Worm (Caenorhabditis elegans) whole organism, dauer: ENCODE measurements around the gene fbxa-104.

ENCODE experiments used
- unc-62 ChIP-seq: sonication (generic microtip); optimal IDR thresholded peaks from 2 replicates; lab custom pipeline; 2017; ENCODE audit warnings: missing biosample characterization, missing genetic modification reagents, missing genetic modification characterization

fbxa-104 gene

ce11 chrV:15392064-15392463 is 31.4 kb downstream of the fbxa-104 start:
- no peak for TF ChIP-seq unc-62 (GFP tag; lab: Kevin White, UChicago)

ce11 chrV:15388820-15389384 is 34.6 kb downstream of the fbxa-104 start, which contains the start of gene srh-170:
Gene srh-170, minus strand, starts transcription at chrV:15388870.
- TF ChIP-seq unc-62 (GFP tag; lab: Kevin White, UChicago) = no peak

ce11 chrV:15384733-15385132 is 38.8 kb downstream of the fbxa-104 start, which contains the start of gene str-102:
Gene str-102, plus strand, starts transcription at chrV:15385033.
- no peak for TF ChIP-seq unc-62 (GFP tag; lab: Kevin White, UChicago)

- no peak for TF ChIP-seq unc-62 (GFP tag; lab: Kevin White, UChicago)
These were observed 39.7 kb downstream of the fbxa-104 start, which contains the start of gene str-88 for ce11 chrV:15383739-15384138. Gene str-88, minus strand, starts transcription at chrV:15383839.

- no peak for TF ChIP-seq unc-62 (GFP tag; lab: Kevin White, UChicago)
These were observed 42.6 kb downstream of the fbxa-104 start, which contains the start of gene dhs-23 for ce11 chrV:15380857-15381256. Gene dhs-23, plus strand, starts transcription at chrV:15381219.

ce11 chrV:15379817-15380216 is 43.7 kb downstream of the fbxa-104 start, which contains the start of gene srh-251:
Gene srh-251, minus strand, starts transcription at chrV:15379917.
- no peak for TF ChIP-seq unc-62 (GFP tag; lab: Kevin White, UChicago)

- TF ChIP-seq unc-62 (GFP tag; lab: Kevin White, UChicago) = no peak
These were observed 45.6 kb downstream of the fbxa-104 start, which contains the start of gene srh-122 for ce11 chrV:15377903-15378302. Gene srh-122, minus strand, starts transcription at chrV:15378003.

ce11 chrV:15376223-15376622 is 47.3 kb downstream of the fbxa-104 start, which contains the start of gene srh-52:
Gene srh-52, minus strand, starts transcription at chrV:15376323.
- TF ChIP-seq unc-62 (GFP tag; lab: Kevin White, UChicago) = no peak
